Fruit fly (Drosophila melanogaster): ENCODE measurements around the gene syd.

Gene syd

dm6 chr3L:7978550-7978776 is 42.5 kb upstream of the syd start, which contains the start of gene Pop4:
Gene Pop4 (minus strand): TSS chr3L:7978650.
- TF ChIP-seq CG11617 (GFP tag; optimal IDR thresholded peaks at IDR 0.05) (no peak), CG7101 (tag; optimal IDR thresholded peaks at IDR 0.05) (no peak), Clk (GFP tag; optimal IDR thresholded peaks at IDR 0.05) (no peak), CG33017 (tag; optimal IDR thresholded peaks at IDR 0.05) (no peak), CG14711 (tag; optimal IDR thresholded peaks at IDR 0.05) (no peak), CG1620 (GFP tag; optimal IDR thresholded peaks at IDR 0.05) (no peak), bab1 (GFP tag; optimal IDR thresholded peaks at IDR 0.05) (no peak)

dm6 chr3L:7976081-7976483 is 40.2 kb upstream of the syd start, which contains the start of the genes HP4 and CG8209:
Gene HP4 (minus strand): TSS chr3L:7976154.
Gene CG8209 (plus strand): TSS chr3L:7976406.
- TF ChIP-seq Mnt (GFP tag; optimal IDR thresholded peaks at IDR 0.05) (peak; percentile 71), CG12768 (GFP tag; optimal IDR thresholded peaks at IDR 0.05) (peak; percentile 85), Crg-1 (GFP tag; optimal IDR thresholded peaks at IDR 0.05) (peak; percentile 76), bab1 (GFP tag; optimal IDR thresholded peaks at IDR 0.05) (peak; percentile 85), CG33017 (tag; optimal IDR thresholded peaks at IDR 0.05) (peak; percentile 81), ovo (GFP tag; optimal IDR thresholded peaks at IDR 0.05) (peak; percentile 82), pad (GFP tag; optimal IDR thresholded peaks at IDR 0.05) (peak; percentile 78), Hr96 (GFP tag; optimal IDR thresholded peaks at IDR 0.05) (no peak), cic (GFP tag; optimal IDR thresholded peaks at IDR 0.05) (peak; percentile 37), CG1620 (GFP tag; optimal IDR thresholded peaks at IDR 0.05) (peak; percentile 72), toe (GFP tag; optimal IDR thresholded peaks at IDR 0.05) (no peak), CG5204 (GFP tag; optimal IDR thresholded peaks at IDR 0.05) (no peak), CG14711 (tag; optimal IDR thresholded peaks at IDR 0.05) (peak; percentile 83), cnc (optimal IDR thresholded peaks at IDR 0.05) (no peak), CG11617 (GFP tag; optimal IDR thresholded peaks at IDR 0.05) (peak; percentile 86), CG7101 (tag; optimal IDR thresholded peaks at IDR 0.05) (peak; percentile 90), CG7045 (GFP tag; optimal IDR thresholded peaks at IDR 0.05) (peak; percentile 79), kay (GFP tag; ENCODE audit: borderline replicate concordance) (no peak), Clk (GFP tag; optimal IDR thresholded peaks at IDR 0.05) (peak; percentile 75), tj (GFP tag; optimal IDR thresholded peaks at IDR 0.05) (peak; percentile 66)

dm6 chr3L:7974671-7975281 is 38.9 kb upstream of the syd start, which contains the start of gene CG8042:
Gene CG8042 (minus strand): TSS chr3L:7974991.
- TF ChIP-seq cnc (optimal IDR thresholded peaks at IDR 0.05) (peak in 1 of 2 experiments; percentile 63), bab1 (GFP tag; optimal IDR thresholded peaks at IDR 0.05) (peak; percentile 25), CG7101 (tag; optimal IDR thresholded peaks at IDR 0.05) (no peak), Hr96 (GFP tag; optimal IDR thresholded peaks at IDR 0.05) (no peak), CG12768 (GFP tag; optimal IDR thresholded peaks at IDR 0.05) (no peak), CG5204 (GFP tag; optimal IDR thresholded peaks at IDR 0.05) (no peak), toe (GFP tag; optimal IDR thresholded peaks at IDR 0.05) (no peak), Mnt (GFP tag; optimal IDR thresholded peaks at IDR 0.05) (no peak), CG7045 (GFP tag; optimal IDR thresholded peaks at IDR 0.05) (no peak), tj (GFP tag; optimal IDR thresholded peaks at IDR 0.05) (no peak), CG14711 (tag; optimal IDR thresholded peaks at IDR 0.05) (no peak), pad (GFP tag; optimal IDR thresholded peaks at IDR 0.05) (no peak)

- TF ChIP-seq Mnt (GFP tag; optimal IDR thresholded peaks at IDR 0.05) (no peak), Crg-1 (GFP tag; optimal IDR thresholded peaks at IDR 0.05) (no peak), CG5204 (GFP tag; optimal IDR thresholded peaks at IDR 0.05) (no peak), Hr96 (GFP tag; optimal IDR thresholded peaks at IDR 0.05) (no peak), toe (GFP tag; optimal IDR thresholded peaks at IDR 0.05) (no peak), tj (GFP tag; optimal IDR thresholded peaks at IDR 0.05) (peak; percentile 93), CG1620 (GFP tag; optimal IDR thresholded peaks at IDR 0.05) (no peak), CG7045 (GFP tag; optimal IDR thresholded peaks at IDR 0.05) (no peak), bab1 (GFP tag; optimal IDR thresholded peaks at IDR 0.05) (peak; percentile 60), Clk (GFP tag; optimal IDR thresholded peaks at IDR 0.05) (no peak), CG11617 (GFP tag; optimal IDR thresholded peaks at IDR 0.05) (no peak), CG14711 (tag; optimal IDR thresholded peaks at IDR 0.05) (no peak)
Observed at dm6 chr3L:7970442-7970841, 34.5 kb upstream of the syd start, which contains the start of gene RNaseX25. Gene RNaseX25 (plus strand): TSS chr3L:7970588.

dm6 chr3L:7968422-7969030 is 32.6 kb upstream of the syd start:
- TF ChIP-seq CG33017 (tag; optimal IDR thresholded peaks at IDR 0.05), result no peak

dm6 chr3L:7967203-7967602 is 31.3 kb upstream of the syd start:
- no peak for TF ChIP-seq CG5204 (GFP tag; optimal IDR thresholded peaks at IDR 0.05)
- TF ChIP-seq kay (GFP tag; ENCODE audit: borderline replicate concordance), result no peak
- TF ChIP-seq pad (GFP tag; optimal IDR thresholded peaks at IDR 0.05), result no peak

- TF ChIP-seq cic (GFP tag; optimal IDR thresholded peaks at IDR 0.05) (no peak), kay (GFP tag; ENCODE audit: borderline replicate concordance) (no peak), CG14711 (tag; optimal IDR thresholded peaks at IDR 0.05) (no peak), ovo (GFP tag; optimal IDR thresholded peaks at IDR 0.05) (no peak), Crg-1 (GFP tag; optimal IDR thresholded peaks at IDR 0.05) (no peak), cnc (optimal IDR thresholded peaks at IDR 0.05) (no peak), CG11617 (GFP tag; optimal IDR thresholded peaks at IDR 0.05) (no peak), CG7045 (GFP tag; optimal IDR thresholded peaks at IDR 0.05) (no peak), CG5204 (GFP tag; optimal IDR thresholded peaks at IDR 0.05) (no peak), CG12768 (GFP tag; optimal IDR thresholded peaks at IDR 0.05) (no peak), CG1620 (GFP tag; optimal IDR thresholded peaks at IDR 0.05) (no peak), CG7101 (tag; optimal IDR thresholded peaks at IDR 0.05) (no peak), Mnt (GFP tag; optimal IDR thresholded peaks at IDR 0.05) (no peak), toe (GFP tag; optimal IDR thresholded peaks at IDR 0.05) (no peak), pad (GFP tag; optimal IDR thresholded peaks at IDR 0.05) (no peak), Clk (GFP tag; optimal IDR thresholded peaks at IDR 0.05) (no peak), Hr96 (GFP tag; optimal IDR thresholded peaks at IDR 0.05) (no peak)
Observed at dm6 chr3L:7963549-7963948, 27.6 kb upstream of the syd start.

All from whole organism, adult.